Fruit fly (Drosophila melanogaster) whole organism, embryonic: ENCODE measurements around the gene Spec2.

Experiments used
- CG10321 ChIP-seq: fragments of 200-800 bp; sonication (Bioruptor generic); IDR thresholded peaks from 2 replicates; pipeline ENCODE4 v1.3.6; 2022; ENCODE audit warnings: missing biosample characterization, missing genetic modification characterization
- CG10543 ChIP-seq: fragments of 200-800 bp; sonication (Bioruptor generic); optimal IDR thresholded peaks from 3 replicates; lab custom pipeline; 2017; ENCODE audit warnings: missing biosample characterization, mild to moderate bottlenecking, missing genetic modification characterization, moderate library complexity
- CG10654 ChIP-seq: fragments of 200-800 bp; sonication (Bioruptor generic); optimal IDR thresholded peaks from 2 replicates; lab custom pipeline; 2016; ENCODE audit warnings: missing biosample characterization, missing genetic modification characterization
- CG11085 ChIP-seq: fragments of 200-800 bp; sonication (Bioruptor generic); IDR thresholded peaks from 2 replicates; pipeline ENCODE4 v1.3.6; 2022; ENCODE audit warnings: missing biosample characterization, missing genetic modification characterization
- CG12104 ChIP-seq: fragments of 200-800 bp; sonication (Bioruptor generic); optimal IDR thresholded peaks from 3 replicates; lab custom pipeline; 2016; ENCODE audit warnings: missing biosample characterization, missing genetic modification characterization
- CG12219 ChIP-seq: fragments of 200-800 bp; sonication (Bioruptor generic); optimal IDR thresholded peaks from 3 replicates; lab custom pipeline; 2018; ENCODE audit warnings: missing biosample characterization, mild to moderate bottlenecking, missing genetic modification characterization
- CG14710 ChIP-seq: fragments of 200-800 bp; sonication (Bioruptor generic); optimal IDR thresholded peaks from 3 replicates; lab custom pipeline; 2019; ENCODE audit warnings: missing biosample characterization, mild to moderate bottlenecking, missing genetic modification characterization, moderate library complexity
- CG15696 ChIP-seq: fragments of 200-800 bp; sonication (Bioruptor generic); optimal IDR thresholded peaks from 2 replicates; lab custom pipeline; 2019; ENCODE audit warnings: missing biosample characterization, mild to moderate bottlenecking, missing genetic modification characterization, moderate library complexity
- CG16813 ChIP-seq: fragments of 200-800 bp; sonication (Bioruptor generic); IDR thresholded peaks from 3 replicates; pipeline ENCODE4 v1.3.6; 2022; ENCODE audit warnings: missing biosample characterization, missing genetic modification characterization; ENCODE audit not compliant: partially characterized antibody
- CG17359 ChIP-seq: fragments of 200-800 bp; sonication (Bioruptor generic); optimal IDR thresholded peaks from 3 replicates; lab custom pipeline; 2018; ENCODE audit warnings: missing biosample characterization, mild to moderate bottlenecking, missing genetic modification characterization, moderate library complexity
- CG18476 ChIP-seq: fragments of 200-800 bp; sonication (Bioruptor generic); optimal IDR thresholded peaks from 2 replicates; lab custom pipeline; 2016; ENCODE audit warnings: missing biosample characterization, mild to moderate bottlenecking, missing genetic modification characterization
- CG30403 ChIP-seq: fragments of 200-800 bp; sonication (Bioruptor generic); optimal IDR thresholded peaks from 3 replicates; lab custom pipeline; 2016; ENCODE audit warnings: missing biosample characterization, missing genetic modification characterization
- CG30431 ChIP-seq: fragments of 200-800 bp; sonication (Bioruptor generic); optimal IDR thresholded peaks from 2 replicates; lab custom pipeline; 2017; ENCODE audit warnings: missing biosample characterization, missing genetic modification characterization
- CG31388 ChIP-seq: fragments of 200-800 bp; sonication (Bioruptor generic); optimal IDR thresholded peaks from 2 replicates; lab custom pipeline; 2016; ENCODE audit warnings: missing biosample characterization, missing genetic modification characterization
- CG33213 ChIP-seq: fragments of 200-800 bp; sonication (Bioruptor generic); optimal IDR thresholded peaks from 3 replicates; lab custom pipeline; 2016; ENCODE audit warnings: missing biosample characterization, missing genetic modification characterization
- CG34376 ChIP-seq: fragments of 200-800 bp; sonication (Bioruptor generic); optimal IDR thresholded peaks from 2 replicates; lab custom pipeline; 2018; ENCODE audit warnings: missing biosample characterization, mild to moderate bottlenecking, missing genetic modification characterization
- CG3995 ChIP-seq: fragments of 200-800 bp; sonication (Bioruptor generic); optimal IDR thresholded peaks from 3 replicates; lab custom pipeline; 2016; ENCODE audit warnings: missing biosample characterization, missing genetic modification characterization
- CG4328 ChIP-seq: fragments of 200-800 bp; sonication (Bioruptor generic); optimal IDR thresholded peaks from 3 replicates; lab custom pipeline; 2017; ENCODE audit warnings: missing biosample characterization, missing genetic modification reagents, missing genetic modification characterization
- CG43689 ChIP-seq: fragments of 200-800 bp; sonication (Bioruptor generic); IDR thresholded peaks from 2 replicates; pipeline ENCODE4 v1.3.6; 2022; ENCODE audit warnings: missing biosample characterization, missing genetic modification characterization
- CG4424 ChIP-seq: fragments of 200-800 bp; sonication (Bioruptor generic); optimal IDR thresholded peaks from 3 replicates; lab custom pipeline; 2016; ENCODE audit warnings: missing biosample characterization, missing genetic modification characterization
- CG7963 ChIP-seq: fragments of 200-800 bp; sonication (Bioruptor generic); IDR thresholded peaks from 3 replicates; pipeline ENCODE4 v1.3.6; 2022; ENCODE audit warnings: missing biosample characterization, missing genetic modification characterization; ENCODE audit not compliant: partially characterized antibody
- Camta ChIP-seq: fragments of 200-800 bp; sonication (Bioruptor generic); optimal IDR thresholded peaks from 2 replicates; lab custom pipeline; 2016; ENCODE audit warnings: missing biosample characterization, missing genetic modification characterization
- Dek ChIP-seq: fragments of 200-800 bp; sonication (Bioruptor generic); optimal IDR thresholded peaks from 3 replicates; lab custom pipeline; 2019; ENCODE audit warnings: missing biosample characterization, mild to moderate bottlenecking, missing genetic modification characterization, moderate library complexity
- ERR ChIP-seq: fragments of 200-800 bp; sonication (Bioruptor generic); optimal IDR thresholded peaks from 2 replicates; lab custom pipeline; 2016; ENCODE audit warnings: missing biosample characterization, missing genetic modification characterization
- GATAe ChIP-seq: fragments of 200-800 bp; sonication (Bioruptor generic); conservative IDR thresholded peaks from 2 replicates; pipeline ENCODE4 v1.3.6; 2022; ENCODE audit warnings: missing biosample characterization, missing genetic modification characterization
- HLHmδ ChIP-seq: fragments of 200-800 bp; sonication (Bioruptor generic); optimal IDR thresholded peaks from 2 replicates; lab custom pipeline; 2018; ENCODE audit warnings: missing biosample characterization, mild to moderate bottlenecking, missing genetic modification characterization, moderate library complexity
- Hr3 ChIP-seq: fragments of 200-800 bp; sonication (Bioruptor generic); optimal IDR thresholded peaks from 3 replicates; lab custom pipeline; 2016; ENCODE audit warnings: missing biosample characterization, missing genetic modification characterization
- Jarid2 ChIP-seq: fragments of 200-800 bp; sonication (Bioruptor generic); optimal IDR thresholded peaks from 3 replicates; lab custom pipeline; 2017; ENCODE audit warnings: mild to moderate bottlenecking, missing biosample characterization, missing genetic modification reagents, missing genetic modification characterization
- Lhr ChIP-seq: fragments of 200-800 bp; sonication (Bioruptor generic); optimal IDR thresholded peaks from 3 replicates; lab custom pipeline; 2017; ENCODE audit warnings: mild to moderate bottlenecking, missing biosample characterization, missing genetic modification reagents, missing genetic modification characterization
- Mad ChIP-seq: fragments of 200-800 bp; sonication (Bioruptor generic); optimal IDR thresholded peaks from 2 replicates; lab custom pipeline; 2016; ENCODE audit warnings: missing biosample characterization, missing genetic modification characterization
- NK7.1 ChIP-seq: fragments of 200-800 bp; sonication (Bioruptor generic); optimal IDR thresholded peaks from 3 replicates; lab custom pipeline; 2016; ENCODE audit warnings: missing biosample characterization, missing genetic modification characterization
- Oaz ChIP-seq: fragments of 200-800 bp; sonication (Bioruptor generic); IDR thresholded peaks from 2 replicates; pipeline ENCODE4 v1.3.6; 2022; ENCODE audit warnings: missing biosample characterization, missing genetic modification characterization
- Ptx1 ChIP-seq: fragments of 200-800 bp; sonication (Bioruptor generic); IDR thresholded peaks from 2 replicates; pipeline ENCODE4 v1.3.6; 2022; ENCODE audit warnings: missing biosample characterization, missing genetic modification characterization
- Side ChIP-seq: fragments of 200-800 bp; sonication (Bioruptor generic); optimal IDR thresholded peaks from 2 replicates; lab custom pipeline; 2016; ENCODE audit warnings: missing biosample characterization, missing genetic modification characterization
- Spps ChIP-seq: fragments of 200-800 bp; sonication (Bioruptor generic); optimal IDR thresholded peaks from 2 replicates; lab custom pipeline; 2018; ENCODE audit warnings: missing biosample characterization, mild to moderate bottlenecking, missing genetic modification characterization
- br ChIP-seq: fragments of >200 bp; optimal IDR thresholded peaks from 2 replicates; lab custom pipeline; 2017
- chinmo ChIP-seq: fragments of 200-800 bp; sonication (Bioruptor generic); IDR thresholded peaks from 4 replicates; pipeline ENCODE4 v1.3.6; 2022; ENCODE audit warnings: missing biosample characterization, missing genetic modification characterization; ENCODE audit not compliant: partially characterized antibody
- ci ChIP-seq: fragments of 200-800 bp; sonication (Bioruptor generic); IDR thresholded peaks from 3 replicates; pipeline ENCODE4 v1.3.6; 2022; ENCODE audit warnings: missing biosample characterization, missing genetic modification characterization
- dati ChIP-seq: fragments of 200-800 bp; sonication (Bioruptor generic); IDR thresholded peaks from 2 replicates; pipeline ENCODE4 v1.3.6; 2022; ENCODE audit warnings: missing biosample characterization, missing genetic modification characterization
- ems ChIP-seq: fragments of 200-800 bp; sonication (Bioruptor generic); optimal IDR thresholded peaks from 3 replicates; lab custom pipeline; 2016; ENCODE audit warnings: missing biosample characterization, missing genetic modification characterization
- gcm2 ChIP-seq: fragments of 200-800 bp; sonication (Bioruptor generic); optimal IDR thresholded peaks from 2 replicates; lab custom pipeline; 2016; ENCODE audit warnings: missing biosample characterization, missing genetic modification characterization
- gro ChIP-seq: fragments of 200-800 bp; sonication (Bioruptor generic); optimal IDR thresholded peaks from 2 replicates; lab custom pipeline; 2016; ENCODE audit warnings: missing biosample characterization, missing genetic modification characterization
- ham ChIP-seq: fragments of 200-800 bp; sonication (Bioruptor generic); IDR thresholded peaks from 2 replicates; pipeline ENCODE4 v1.3.6; 2022; ENCODE audit warnings: missing biosample characterization, missing genetic modification characterization
- inv ChIP-seq: fragments of 200-800 bp; sonication (Bioruptor generic); IDR thresholded peaks from 2 replicates; pipeline ENCODE4 v1.3.6; 2022; ENCODE audit warnings: missing biosample characterization, missing genetic modification characterization; ENCODE audit not compliant: partially characterized antibody
- kay ChIP-seq: fragments of 200-800 bp; sonication (Bioruptor generic); optimal IDR thresholded peaks from 2 replicates; lab custom pipeline; 2016; ENCODE audit warnings: missing biosample characterization, missing genetic modification characterization
- mld ChIP-seq: fragments of 200-800 bp; sonication (Bioruptor generic); IDR thresholded peaks from 3 replicates; pipeline ENCODE4 v1.3.6; 2022; ENCODE audit warnings: missing biosample characterization, missing genetic modification characterization; ENCODE audit not compliant: partially characterized antibody
- pzg ChIP-seq: fragments of 200-800 bp; sonication (Bioruptor generic); optimal IDR thresholded peaks from 3 replicates; lab custom pipeline; 2018; ENCODE audit warnings: missing biosample characterization, mild to moderate bottlenecking, missing genetic modification characterization, moderate library complexity
- so ChIP-seq: fragments of 200-800 bp; sonication (Bioruptor generic); IDR thresholded peaks from 3 replicates; pipeline ENCODE4 v1.3.6; 2022; ENCODE audit warnings: missing biosample characterization, missing genetic modification characterization
- tio ChIP-seq: fragments of 200-800 bp; sonication (Bioruptor generic); optimal IDR thresholded peaks from 2 replicates; lab custom pipeline; 2017; ENCODE audit warnings: missing biosample characterization, missing genetic modification characterization, inconsistent platforms
- unpg ChIP-seq: fragments of 200-800 bp; sonication (Bioruptor generic); optimal IDR thresholded peaks from 3 replicates; lab custom pipeline; 2018; ENCODE audit warnings: missing biosample characterization, mild to moderate bottlenecking, missing genetic modification characterization, moderate library complexity
- z ChIP-seq: fragments of 200-800 bp; sonication (Bioruptor generic); IDR thresholded peaks from 3 replicates; pipeline ENCODE4 v1.3.6; 2022; ENCODE audit warnings: missing biosample characterization, missing genetic modification characterization

Spec2 gene

dm6 chr3R:5620387-5620956, 3.5 kb downstream of the Spec2 start (continued):
- TF ChIP-seq gro (GFP tag; lab: Kevin White, UChicago) (peak; percentile 57), unpg (peak; percentile 35), GATAe (GFP tag; lab: Robert Waterston, UW) (0 out of 2 replicates have a peak, but pooled peaks have one; percentile 20), CG43689 (GFP tag; lab: Robert Waterston, UW) (no peak; the same call in 1 of the 2 replicates), Jarid2 (GFP tag; lab: Kevin White, UChicago) (no peak), CG30431 (peak; percentile 37), CG18476 (GFP tag; lab: Kevin White, UChicago) (peak; percentile 35), NK7.1 (GFP tag; lab: Kevin White, UChicago) (no peak), Spps (no peak), CG10321 (GFP tag; lab: Robert Waterston, UW) (0 out of 2 replicates have a peak, but pooled peaks have one; percentile 3), Side (peak; percentile 71), CG4424 (GFP tag; lab: Kevin White, UChicago) (peak; percentile 80), tio (peak; percentile 77), dati (no peak), HLHmδ (peak; percentile 10), Oaz (GFP tag; lab: Robert Waterston, UW) (no peak), CG33213 (no peak), CG31388 (peak; percentile 0), CG16813 (GFP tag; lab: Robert Waterston, UW) (no peak), CG12104 (GFP tag; lab: Kevin White, UChicago) (peak; percentile 73), inv (no peak), mld (GFP tag; lab: Robert Waterston, UW) (no peak), so (GFP tag; lab: Robert Waterston, UW) (peak; percentile 44; the same call in 1 of the 3 replicates), ci (GFP tag; lab: Robert Waterston, UW) (peak; percentile 85), CG3995 (GFP tag; lab: Kevin White, UChicago) (peak; percentile 19), chinmo (GFP tag; lab: Robert Waterston, UW) (no peak), CG12219 (GFP tag; lab: Kevin White, UChicago) (peak; percentile 61), pzg (GFP tag; lab: Kevin White, UChicago) (no peak), CG11085 (GFP tag; lab: Robert Waterston, UW) (peak; percentile 48; the same call in 1 of the 2 replicates), kay (GFP tag; lab: Kevin White, UChicago) (peak; percentile 10), CG17359 (tag; lab: Kevin White, UChicago) (peak; percentile 78), Ptx1 (GFP tag; lab: Robert Waterston, UW) (peak; percentile 71), Hr3 (GFP tag; lab: Kevin White, UChicago) (peak; percentile 68), CG10654 (peak; percentile 40), CG30403 (GFP tag; lab: Kevin White, UChicago) (peak; percentile 75), CG7963 (no peak), CG15696 (tag; lab: Kevin White, UChicago) (no peak), Camta (GFP tag; lab: Kevin White, UChicago) (peak; percentile 62), CG14710 (tag; lab: Kevin White, UChicago) (peak; percentile 60), br (lab: Kevin White, UChicago) (no peak), Dek (tag; lab: Kevin White, UChicago) (peak; percentile 40), Lhr (GFP tag; lab: Kevin White, UChicago) (no peak), z (no peak), CG34376 (GFP tag; lab: Kevin White, UChicago) (no peak), Mad (GFP tag; lab: Kevin White, UChicago) (peak; percentile 41), CG4328 (no peak), ems (GFP tag; lab: Kevin White, UChicago) (peak; percentile 52), ERR (peak; percentile 43), ham (GFP tag; lab: Robert Waterston, UW) (no peak), gcm2 (GFP tag; lab: Kevin White, UChicago) (peak; percentile 64), CG10543 (GFP tag; lab: Kevin White, UChicago) (no peak)
